Fruit fly (Drosophila melanogaster): ENCODE results near the gene kra.
A peak's percentile ranks its signal among the peaks of the same experiment; 100 is the strongest.

dm6 chr3R:5606477-5606876, 5.5 kb upstream of the kra start, which contains the start of gene asl:
- TF ChIP-seq CG16779 (tag; optimal IDR thresholded peaks at IDR 0.05), result no peak
- peak; percentile 60 for TF ChIP-seq Eip75B (GFP tag; optimal IDR thresholded peaks at IDR 0.05)
- TF ChIP-seq svp (GFP tag), result no peak
- no peak for TF ChIP-seq CG10669 (GFP tag; optimal IDR thresholded peaks at IDR 0.05)

Measured in whole organism, prepupa.